Fruit fly (Drosophila melanogaster) whole organism, embryonic: ENCODE measurements around the gene jagn.

Experiments
- Atf-2 ChIP-seq: fragments of 200-800 bp; sonication (Bioruptor generic); optimal IDR thresholded peaks from 2 replicates; lab custom pipeline; 2016; ENCODE audit warnings: missing biosample characterization, missing genetic modification characterization
- BEAF-32 ChIP-seq: fragments of 200-800 bp; sonication (Bioruptor generic); optimal IDR thresholded peaks from 3 replicates; lab custom pipeline; 2017; ENCODE audit warnings: missing biosample characterization, missing genetic modification characterization, mild to moderate bottlenecking, moderate library complexity, missing genetic modification reagents
- C15 ChIP-seq: fragments of 200-800 bp; sonication (Bioruptor generic); IDR thresholded peaks from 3 replicates; pipeline ENCODE4 v1.3.6; 2022; ENCODE audit warnings: missing biosample characterization, missing genetic modification characterization
- CG10321 ChIP-seq: fragments of 200-800 bp; sonication (Bioruptor generic); IDR thresholded peaks from 2 replicates; pipeline ENCODE4 v1.3.6; 2022; ENCODE audit warnings: missing biosample characterization, missing genetic modification characterization
- CG10565 ChIP-seq: fragments of 200-800 bp; sonication (Bioruptor generic); optimal IDR thresholded peaks from 3 replicates; lab custom pipeline; 2016; ENCODE audit warnings: missing biosample characterization, mild to moderate bottlenecking, missing genetic modification characterization
- CG11398 ChIP-seq: fragments of 200-800 bp; sonication (Bioruptor generic); optimal IDR thresholded peaks from 2 replicates; lab custom pipeline; 2016; ENCODE audit warnings: missing biosample characterization, missing genetic modification characterization
- CG11456 ChIP-seq: fragments of 200-800 bp; sonication (Bioruptor generic); IDR thresholded peaks from 3 replicates; pipeline ENCODE4 v1.3.6; 2022; ENCODE audit warnings: missing biosample characterization, missing genetic modification characterization
- CG11723 ChIP-seq: fragments of 200-800 bp; sonication (Bioruptor generic); optimal IDR thresholded peaks from 2 replicates; lab custom pipeline; 2017; ENCODE audit warnings: missing biosample characterization, mild to moderate bottlenecking, missing genetic modification characterization
- CG1603 ChIP-seq: fragments of 200-800 bp; sonication (Bioruptor generic); optimal IDR thresholded peaks from 2 replicates; lab custom pipeline; 2019; ENCODE audit warnings: missing biosample characterization, mild to moderate bottlenecking, missing genetic modification characterization, moderate library complexity
- CG1647 ChIP-seq: fragments of 200-800 bp; sonication (Bioruptor generic); optimal IDR thresholded peaks from 3 replicates; lab custom pipeline; 2016; ENCODE audit warnings: missing biosample characterization, missing genetic modification characterization
- CG16813 ChIP-seq: fragments of 200-800 bp; sonication (Bioruptor generic); IDR thresholded peaks from 3 replicates; pipeline ENCODE4 v1.3.6; 2022; ENCODE audit warnings: missing biosample characterization, missing genetic modification characterization; ENCODE audit not compliant: partially characterized antibody
- CG17186 ChIP-seq: fragments of 200-800 bp; sonication (Bioruptor generic); optimal IDR thresholded peaks from 3 replicates; lab custom pipeline; 2017; ENCODE audit warnings: missing biosample characterization, missing genetic modification reagents, missing genetic modification characterization
- CG2120 ChIP-seq: fragments of 200-800 bp; sonication (Bioruptor generic); optimal IDR thresholded peaks from 3 replicates; lab custom pipeline; 2016; ENCODE audit warnings: missing biosample characterization, missing genetic modification characterization
- CG32532 ChIP-seq: fragments of 200-800 bp; sonication (Bioruptor generic); IDR thresholded peaks from 2 replicates; pipeline ENCODE4 v1.3.6; 2022; ENCODE audit warnings: missing biosample characterization, missing genetic modification characterization
- CG3281 ChIP-seq: fragments of 200-800 bp; sonication (Bioruptor generic); optimal IDR thresholded peaks from 3 replicates; lab custom pipeline; 2017; ENCODE audit warnings: missing biosample characterization, mild to moderate bottlenecking, missing genetic modification characterization
- CG3407 ChIP-seq: fragments of 200-800 bp; sonication (Bioruptor generic); optimal IDR thresholded peaks from 2 replicates; lab custom pipeline; 2018; ENCODE audit warnings: missing biosample characterization, mild to moderate bottlenecking, missing genetic modification characterization
- CG34376 ChIP-seq: fragments of 200-800 bp; sonication (Bioruptor generic); optimal IDR thresholded peaks from 2 replicates; lab custom pipeline; 2018; ENCODE audit warnings: missing biosample characterization, mild to moderate bottlenecking, missing genetic modification characterization
- CG43689 ChIP-seq: fragments of 200-800 bp; sonication (Bioruptor generic); IDR thresholded peaks from 2 replicates; pipeline ENCODE4 v1.3.6; 2022; ENCODE audit warnings: missing biosample characterization, missing genetic modification characterization
- CG4707 ChIP-seq: fragments of 200-800 bp; sonication (Bioruptor generic); optimal IDR thresholded peaks from 2 replicates; lab custom pipeline; 2018; ENCODE audit warnings: missing biosample characterization, mild to moderate bottlenecking, missing genetic modification characterization, moderate library complexity
- CG4730 ChIP-seq: fragments of 200-800 bp; sonication (Bioruptor generic); IDR thresholded peaks from 2 replicates; pipeline ENCODE4 v1.3.6; 2022; ENCODE audit warnings: missing biosample characterization, missing genetic modification characterization
- CG6175 ChIP-seq: fragments of 200-800 bp; sonication (Bioruptor generic); IDR thresholded peaks from 3 replicates; pipeline ENCODE4 v1.3.6; 2022; ENCODE audit warnings: missing biosample characterization, missing genetic modification characterization
- CG6254 ChIP-seq: fragments of 200-800 bp; sonication (Bioruptor generic); optimal IDR thresholded peaks from 3 replicates; lab custom pipeline; 2017; ENCODE audit warnings: mild to moderate bottlenecking, missing biosample characterization, missing genetic modification reagents, missing genetic modification characterization
- CG8765 ChIP-seq: fragments of 200-800 bp; sonication (Bioruptor generic); IDR thresholded peaks from 2 replicates; pipeline ENCODE4 v1.3.6; 2022; ENCODE audit warnings: missing biosample characterization, missing genetic modification characterization
- Dbx ChIP-seq: fragments of 200-800 bp; sonication (Bioruptor generic); IDR thresholded peaks from 3 replicates; pipeline ENCODE4 v1.3.6; 2022; ENCODE audit warnings: missing biosample characterization, missing genetic modification characterization
- E2f2 ChIP-seq: fragments of 200-800 bp; sonication (Bioruptor generic); IDR thresholded peaks from 2 replicates; pipeline ENCODE4 v1.3.6; 2022; ENCODE audit warnings: missing biosample characterization, missing genetic modification characterization
- HLHmδ ChIP-seq: fragments of 200-800 bp; sonication (Bioruptor generic); optimal IDR thresholded peaks from 2 replicates; lab custom pipeline; 2018; ENCODE audit warnings: missing biosample characterization, mild to moderate bottlenecking, missing genetic modification characterization, moderate library complexity
- Hey ChIP-seq: fragments of 200-800 bp; sonication (Bioruptor generic); optimal IDR thresholded peaks from 3 replicates; lab custom pipeline; 2018; ENCODE audit warnings: missing biosample characterization, mild to moderate bottlenecking, missing genetic modification characterization
- Hr51 ChIP-seq, 2 experiments: fragments of 200-800 bp; sonication (Bioruptor generic); optimal IDR thresholded peaks; 2 replicates in 1 of 2; 3 replicates in 1 of 2; lab custom pipeline; 2016 to 2018; ENCODE audit warnings: missing biosample characterization in 2 of 2, missing genetic modification characterization in 2 of 2, mild to moderate bottlenecking in 1 of 2, moderate library complexity in 1 of 2
- Hr78 ChIP-seq, 2 experiments: fragments of 200-800 bp in 1 of 2; fragments of >200 bp in 1 of 2; sonication (Bioruptor generic) in 1 of 2; optimal IDR thresholded peaks; 2 replicates each; lab custom pipeline; 2017 to 2019; ENCODE audit warnings: missing biosample characterization in 2 of 2, missing genetic modification characterization in 2 of 2, mild to moderate bottlenecking in 1 of 2, moderate library complexity in 1 of 2
- Myb ChIP-seq: fragments of 200-800 bp; sonication (Bioruptor generic); optimal IDR thresholded peaks from 2 replicates; lab custom pipeline; 2016; ENCODE audit warnings: missing biosample characterization, missing genetic modification characterization
- Poxn ChIP-seq: fragments of 200-800 bp; sonication (Bioruptor generic); IDR thresholded peaks from 2 replicates; pipeline ENCODE4 v1.3.6; 2022; ENCODE audit warnings: missing biosample characterization, missing genetic modification characterization
- Rx ChIP-seq: fragments of 200-800 bp; sonication (Bioruptor generic); IDR thresholded peaks from 2 replicates; pipeline ENCODE4 v1.3.6; 2022; ENCODE audit warnings: missing biosample characterization, missing genetic modification characterization
- Xbp1 ChIP-seq: fragments of 200-800 bp; sonication (Bioruptor generic); optimal IDR thresholded peaks from 3 replicates; lab custom pipeline; 2016; ENCODE audit warnings: missing biosample characterization, mild to moderate bottlenecking, missing genetic modification characterization
- Xrp1 ChIP-seq: fragments of 200-800 bp; sonication (Bioruptor generic); IDR thresholded peaks from 2 replicates; pipeline ENCODE4 v1.3.6; 2022; ENCODE audit warnings: missing biosample characterization, missing genetic modification characterization
- al ChIP-seq: fragments of 200-800 bp; sonication (Bioruptor generic); IDR thresholded peaks from 2 replicates; pipeline ENCODE4 v1.3.6; 2022; ENCODE audit warnings: missing biosample characterization, missing genetic modification characterization
- amos ChIP-seq: fragments of 200-800 bp; sonication (Bioruptor generic); IDR thresholded peaks from 2 replicates; pipeline ENCODE4 v1.3.6; 2022; ENCODE audit warnings: missing biosample characterization, missing genetic modification characterization; ENCODE audit not compliant: partially characterized antibody
- ap ChIP-seq: fragments of 200-800 bp; sonication (Bioruptor generic); IDR thresholded peaks from 2 replicates; pipeline ENCODE4 v1.3.6; 2022; ENCODE audit warnings: missing biosample characterization, missing genetic modification characterization
- bigmax ChIP-seq: fragments of 200-800 bp; sonication (Bioruptor generic); optimal IDR thresholded peaks from 2 replicates; lab custom pipeline; 2018; ENCODE audit warnings: missing biosample characterization, mild to moderate bottlenecking, missing genetic modification characterization
- ftz-f1 ChIP-seq: fragments of 200-800 bp; sonication (Bioruptor generic); optimal IDR thresholded peaks from 2 replicates; lab custom pipeline; 2016; ENCODE audit warnings: missing biosample characterization, missing genetic modification characterization
- kay ChIP-seq: fragments of 200-800 bp; sonication (Bioruptor generic); optimal IDR thresholded peaks from 2 replicates; lab custom pipeline; 2016; ENCODE audit warnings: missing biosample characterization, missing genetic modification characterization
- ken ChIP-seq: fragments of 200-800 bp; sonication (Bioruptor generic); IDR thresholded peaks from 3 replicates; pipeline ENCODE4 v1.3.6; 2022; ENCODE audit warnings: missing biosample characterization, missing genetic modification characterization
- maf-S ChIP-seq: fragments of 200-800 bp; sonication (Bioruptor generic); optimal IDR thresholded peaks from 2 replicates; lab custom pipeline; 2016; ENCODE audit warnings: missing biosample characterization, missing genetic modification characterization
- scrt ChIP-seq: fragments of 200-800 bp; sonication (Bioruptor generic); optimal IDR thresholded peaks from 2 replicates; lab custom pipeline; 2018; ENCODE audit warnings: missing biosample characterization, mild to moderate bottlenecking, missing genetic modification characterization, moderate library complexity
- sens ChIP-seq: fragments of 200-800 bp; sonication (Bioruptor generic); peaks from one replicate; lab custom pipeline; 2016; ENCODE audit warnings: missing biosample characterization, missing genetic modification characterization
- slp2 ChIP-seq: fragments of 200-800 bp; sonication (Bioruptor generic); optimal IDR thresholded peaks from 2 replicates; lab custom pipeline; 2016; ENCODE audit warnings: missing biosample characterization, missing genetic modification characterization
- stc ChIP-seq: fragments of 200-800 bp; sonication (Bioruptor generic); IDR thresholded peaks from 2 replicates; pipeline ENCODE4 v1.3.6; 2022; ENCODE audit warnings: missing biosample characterization, missing genetic modification characterization
- tap ChIP-seq: fragments of 200-800 bp; optimal IDR thresholded peaks from 3 replicates; lab custom pipeline; 2019; ENCODE audit warnings: missing biosample characterization, mild to moderate bottlenecking, missing genetic modification characterization, moderate library complexity
- tin ChIP-seq: fragments of 200-800 bp; sonication (Bioruptor generic); optimal IDR thresholded peaks from 3 replicates; lab custom pipeline; 2016; ENCODE audit warnings: missing biosample characterization, missing genetic modification characterization
- tll ChIP-seq, 2 experiments: fragments of 200-800 bp in 1 of 2; fragments of >200 bp in 1 of 2; sonication (Bioruptor generic) in 1 of 2; optimal IDR thresholded peaks; 2 replicates each; lab custom pipeline; 2017 to 2019; ENCODE audit warnings: missing biosample characterization in 2 of 2, missing genetic modification characterization in 2 of 2, mild to moderate bottlenecking in 1 of 2, moderate library complexity in 1 of 2
- toy ChIP-seq: fragments of 200-800 bp; sonication (Bioruptor generic); IDR thresholded peaks from 2 replicates; pipeline ENCODE4 v1.3.6; 2022; ENCODE audit warnings: missing biosample characterization, missing genetic modification characterization
- tx ChIP-seq: fragments of 200-800 bp; sonication (Bioruptor generic); optimal IDR thresholded peaks from 2 replicates; lab custom pipeline; 2016; ENCODE audit warnings: missing biosample characterization, missing genetic modification characterization

jagn gene

dm6 chr3R:5791497-5791896 is 12.4 kb downstream of the jagn start, which contains the start of gene Hpf1 (continued):
- TF ChIP-seq slp2 (GFP tag; lab: Kevin White, UChicago) (peak; percentile 96), HLHmδ (GFP tag; lab: Kevin White, UChicago) (no peak), Atf-2 (GFP tag; lab: Kevin White, UChicago) (peak; percentile 98), stc (GFP tag; lab: Robert Waterston, UW) (peak; percentile 96), CG4730 (GFP tag; lab: Robert Waterston, UW) (peak; percentile 96), al (GFP tag; lab: Robert Waterston, UW) (peak; percentile 98), CG34376 (GFP tag; lab: Kevin White, UChicago) (peak; percentile 98), scrt (peak; percentile 93), Poxn (peak; percentile 95), CG16813 (GFP tag; lab: Robert Waterston, UW) (no peak), tx (peak; percentile 98), bigmax (peak; percentile 73), CG32532 (GFP tag; lab: Robert Waterston, UW) (peak; percentile 99), Xbp1 (peak; percentile 99), CG3407 (peak; percentile 94), CG11456 (GFP tag; lab: Robert Waterston, UW) (peak; percentile 98), CG1603 (peak; percentile 97), ap (GFP tag; lab: Robert Waterston, UW) (peak; percentile 95), maf-S (GFP tag; lab: Kevin White, UChicago) (peak; percentile 98), Hr78 (GFP tag; optimal IDR thresholded peaks at IDR 0.05; lab: Kevin White, UChicago) (no peak), amos (GFP tag; lab: Robert Waterston, UW) (no peak), CG10565 (peak; percentile 92), Rx (GFP tag; lab: Robert Waterston, UW) (peak; percentile 95), CG2120 (GFP tag; lab: Kevin White, UChicago) (peak; percentile 99), E2f2 (peak; percentile 86), kay (GFP tag; lab: Kevin White, UChicago) (peak; percentile 96), Hey (tag; lab: Kevin White, UChicago) (peak; percentile 86), CG43689 (peak; percentile 94), CG17186 (GFP tag; lab: Kevin White, UChicago) (peak; percentile 90), CG11723 (GFP tag; lab: Kevin White, UChicago) (peak; percentile 95), tin (GFP tag; lab: Kevin White, UChicago) (peak; percentile 98), CG3281 (peak; percentile 99), CG11398 (GFP tag; lab: Kevin White, UChicago) (peak; percentile 98), CG6175 (GFP tag; lab: Robert Waterston, UW) (peak; percentile 94), tap (tag; lab: Kevin White, UChicago) (peak; percentile 97), ftz-f1 (peak; percentile 72), Hr51 (GFP tag; optimal IDR thresholded peaks at IDR 0.05; lab: Kevin White, UChicago) (peak; percentile 98), Xrp1 (GFP tag; lab: Robert Waterston, UW) (peak; percentile 99), Myb (GFP tag; lab: Kevin White, UChicago) (peak; percentile 92), toy (peak; percentile 93), CG4707 (peak; percentile 85), BEAF-32 (peak; percentile 44), CG10321 (GFP tag; lab: Robert Waterston, UW) (peak; percentile 80; the same call in 1 of the 2 replicates), sens (GFP tag; lab: Kevin White, UChicago) (peak; percentile 100), tll (GFP tag; optimal IDR thresholded peaks at IDR 0.05; lab: Kevin White, UChicago) (peak; percentile 24 to 91), C15 (GFP tag; lab: Robert Waterston, UW) (peak; percentile 94), CG1647 (GFP tag; lab: Kevin White, UChicago) (peak; percentile 98), CG6254 (GFP tag; lab: Kevin White, UChicago) (peak; percentile 93), Dbx (peak; percentile 98), ken (GFP tag; lab: Robert Waterston, UW) (peak; percentile 97), CG8765 (peak; percentile 94)
